Fruit fly (Drosophila melanogaster): Measurements from ENCODE around the gene CG14006.
A peak's percentile ranks its signal among the peaks of the same experiment; 100 is the strongest.

Gene CG14006

dm6 chr2L:5723859-5724475, 4.6 kb downstream of the CG14006 start:
- no peak for TF ChIP-seq noc (tag; optimal IDR thresholded peaks at IDR 0.05)

DNA sequence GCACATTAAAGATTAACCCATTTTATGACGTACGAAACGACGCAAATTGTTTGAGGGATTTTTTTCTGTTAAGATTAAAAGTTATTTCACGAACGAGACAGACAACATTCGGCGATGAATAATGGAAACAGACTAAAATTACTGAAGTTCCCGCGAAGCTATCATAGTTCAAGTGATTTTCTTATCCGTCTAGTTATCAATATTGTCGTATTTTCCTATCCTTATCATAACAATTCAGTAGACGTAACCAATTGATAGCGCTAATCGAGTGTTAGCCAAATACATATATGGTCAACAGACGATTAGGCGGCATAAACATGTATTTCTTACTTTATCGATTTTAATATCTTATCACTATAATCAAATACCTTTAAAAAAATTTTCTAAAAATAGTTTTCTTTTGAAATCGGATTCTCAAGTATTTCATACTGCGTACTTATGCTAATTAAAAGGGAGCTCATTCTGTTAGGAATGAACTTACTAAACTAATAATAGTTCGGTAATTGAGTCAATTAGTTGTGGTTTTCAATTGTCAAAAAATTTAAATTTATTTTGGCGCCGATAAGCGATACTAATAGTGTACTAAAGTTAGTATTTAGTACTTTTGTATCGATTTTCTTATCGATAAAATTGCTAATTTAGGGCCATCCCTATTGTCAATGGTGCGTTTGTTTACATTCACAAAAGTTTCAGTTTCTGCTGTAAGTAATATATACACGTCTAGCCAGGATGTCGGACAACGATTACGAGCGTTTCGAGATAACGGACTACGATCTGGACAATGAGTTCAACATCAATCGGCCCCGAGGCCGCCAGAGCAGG, 8.0 kb downstream of the CG14006 start, which contains the start of the genes CG11149 and sip1:
Gene CG11149, minus strand, starts transcription at position 493 of the 822 bp plus-strand sequence.
Gene sip1, plus strand, starts transcription at position 645 of the 822 bp plus-strand sequence.
- peak; percentile 80 for TF ChIP-seq noc (tag; optimal IDR thresholded peaks at IDR 0.05)

- no peak for TF ChIP-seq noc (tag; optimal IDR thresholded peaks at IDR 0.05)
Observed at dm6 chr2L:5716580-5716979, 12.0 kb downstream of the CG14006 start, which contains the start of the genes CG14007 and CG34011. Gene CG14007 (minus strand): TSS chr2L:5716680. Gene CG34011 (plus strand): TSS chr2L:5716701.

- no peak for TF ChIP-seq noc (tag; optimal IDR thresholded peaks at IDR 0.05)
Observed at dm6 chr2L:5706074-5706473, 22.5 kb downstream of the CG14006 start, which contains the start of gene CG7236. Gene CG7236 (plus strand): TSS chr2L:5706374.

DNA sequence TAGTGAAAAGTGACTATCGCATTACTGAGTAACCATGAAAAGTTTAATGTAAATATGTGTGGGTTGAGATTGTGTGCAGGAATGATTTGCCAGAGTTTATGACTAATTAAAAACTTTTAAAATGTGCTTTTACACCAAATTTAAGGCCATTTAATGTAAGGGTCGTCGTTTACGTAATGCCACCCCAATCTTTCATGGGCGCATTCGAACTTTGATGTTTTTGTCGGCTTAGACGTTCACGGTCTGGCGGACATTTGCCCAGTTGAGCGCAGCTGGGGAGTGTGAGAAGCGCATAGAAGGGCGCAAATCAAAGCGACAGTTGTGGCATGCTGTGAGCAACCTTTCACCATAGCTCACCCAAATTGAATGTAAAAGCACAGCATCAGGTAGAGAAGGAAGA, 50.3 kb downstream of the CG14006 start, which contains the start of gene CG12511:
Gene CG12511, plus strand, starts transcription at position 301 of the 400 bp plus-strand sequence.
- no peak for TF ChIP-seq noc (tag; optimal IDR thresholded peaks at IDR 0.05)

Data from whole organism, larva.